Worm (Caenorhabditis elegans) whole organism, L4 larva: ENCODE measurements around the gene Y53F4B.26.

Experiments used
- D1046.2 ChIP-seq: fragments of 200-800 bp; sonication (Bioruptor generic); IDR thresholded peaks from 2 replicates; pipeline ENCODE4 v1.3.6; 2022; ENCODE audit warnings: missing genetic modification characterization, missing compliant biosample characterization
- T26A8.4 ChIP-seq: fragments of 200-800 bp; sonication (Bioruptor generic); IDR thresholded peaks from 2 replicates; pipeline ENCODE4 v1.3.6; 2022; ENCODE audit warnings: missing genetic modification characterization, missing compliant biosample characterization
- Y105C5A.15 ChIP-seq: fragments of 200-800 bp; sonication (Bioruptor generic); IDR thresholded peaks from 2 replicates; pipeline ENCODE4 v1.3.6; 2022; ENCODE audit warnings: missing genetic modification characterization, missing compliant biosample characterization
- Y48G9A.11 ChIP-seq: fragments of 200-800 bp; sonication (Bioruptor generic); IDR thresholded peaks from 2 replicates; pipeline ENCODE4 v1.3.6; 2022; ENCODE audit warnings: missing genetic modification reagents, missing genetic modification characterization, missing compliant biosample characterization
- Y75B8A.6 ChIP-seq: fragments of 200-800 bp; sonication (Bioruptor generic); IDR thresholded peaks from 2 replicates; pipeline ENCODE4 v1.3.6; 2022; ENCODE audit warnings: missing genetic modification reagents, missing genetic modification characterization, missing compliant biosample characterization
- ZK337.2 ChIP-seq: fragments of 200-800 bp; sonication (Bioruptor generic); IDR thresholded peaks from 2 replicates; pipeline ENCODE4 v1.3.6; 2022; ENCODE audit warnings: missing genetic modification reagents, missing genetic modification characterization, missing compliant biosample characterization
- arid-1 ChIP-seq: fragments of 200-800 bp; sonication (Bioruptor generic); conservative IDR thresholded peaks from 2 replicates; pipeline ENCODE4 v1.3.6; 2022; ENCODE audit warnings: missing genetic modification reagents, missing genetic modification characterization, missing compliant biosample characterization
- ceh-20 ChIP-seq: fragments of 200-800 bp; sonication (Bioruptor generic); IDR thresholded peaks from 2 replicates; pipeline ENCODE4 v1.3.6; 2022; ENCODE audit warnings: missing genetic modification reagents, missing genetic modification characterization, missing compliant biosample characterization
- ceh-32 ChIP-seq: sonication (generic microtip); optimal IDR thresholded peaks from 2 replicates; lab custom pipeline; 2016; ENCODE audit warnings: mild to moderate bottlenecking, missing genetic modification characterization, missing compliant biosample characterization; ENCODE audit not compliant: poor library complexity
- ceh-62 ChIP-seq: sonication (generic microtip); optimal IDR thresholded peaks from 2 replicates; lab custom pipeline; 2017; ENCODE audit warnings: missing biosample characterization, missing genetic modification characterization
- ces-1 ChIP-seq: fragments of 150-350 bp; sonication (generic microtip); optimal IDR thresholded peaks from 4 replicates; lab custom pipeline; 2014; ENCODE audit warnings: missing biosample characterization, missing genetic modification reagents, missing genetic modification characterization
- dmd-6 ChIP-seq: fragments of 200-800 bp; sonication (Bioruptor generic); IDR thresholded peaks from 2 replicates; pipeline ENCODE4 v1.3.6; 2022; ENCODE audit warnings: missing genetic modification reagents, missing genetic modification characterization, missing compliant biosample characterization
- dmd-9 ChIP-seq: fragments of 200-800 bp; sonication (Bioruptor generic); IDR thresholded peaks from 2 replicates; pipeline ENCODE4 v1.3.6; 2022; ENCODE audit warnings: missing genetic modification reagents, missing genetic modification characterization, missing compliant biosample characterization
- dve-1 ChIP-seq: sonication (generic microtip); optimal IDR thresholded peaks from 2 replicates; lab custom pipeline; 2017; ENCODE audit warnings: antibody characterized with exemption, mild to moderate bottlenecking, missing genetic modification characterization, missing compliant biosample characterization; ENCODE audit not compliant: insufficient read depth
- fkh-10 ChIP-seq: fragments of 150-350 bp; optimal IDR thresholded peaks from 2 replicates; lab custom pipeline; 2014; ENCODE audit warnings: missing biosample characterization, missing genetic modification reagents, missing genetic modification characterization
- fos-1 ChIP-seq: fragments of 150-350 bp; optimal IDR thresholded peaks from 2 replicates; lab custom pipeline; 2014; ENCODE audit warnings: missing biosample characterization, missing genetic modification characterization
- gei-8 ChIP-seq: fragments of 200-800 bp; sonication (Bioruptor generic); optimal IDR thresholded peaks from 2 replicates; lab custom pipeline; 2018; ENCODE audit warnings: mild to moderate bottlenecking, missing genetic modification characterization, missing compliant biosample characterization
- lin-38 ChIP-seq: fragments of 200-800 bp; sonication (Bioruptor generic); IDR thresholded peaks from 2 replicates; pipeline ENCODE4 v1.3.6; 2022; ENCODE audit warnings: missing genetic modification reagents, missing genetic modification characterization, missing compliant biosample characterization
- lir-3 ChIP-seq: sonication (generic microtip); optimal IDR thresholded peaks from 2 replicates; lab custom pipeline; 2016; ENCODE audit warnings: mild to moderate bottlenecking, missing genetic modification characterization, missing compliant biosample characterization
- lsy-2 ChIP-seq, 2 experiments: fragments of 150-350 bp in 1 of 2; sonication (generic microtip) in 1 of 2; optimal IDR thresholded peaks; 2 replicates each; lab custom pipeline; 2014 to 2017; ENCODE audit warnings: missing biosample characterization in 2 of 2, missing genetic modification characterization in 2 of 2
- madf-5 ChIP-seq, 2 experiments: fragments of 200-800 bp; sonication (Bioruptor generic); IDR thresholded peaks; 2 replicates each; pipeline ENCODE4 v1.3.6; 2022; ENCODE audit warnings: missing compliant biosample characterization in 2 of 2, missing genetic modification characterization in 2 of 2
- mdt-29 ChIP-seq: fragments of 200-800 bp; sonication (Bioruptor generic); IDR thresholded peaks from 2 replicates; pipeline ENCODE4 v1.3.6; 2022; ENCODE audit warnings: missing genetic modification reagents, missing genetic modification characterization, missing compliant biosample characterization
- mes-2 ChIP-seq: sonication (generic microtip); optimal IDR thresholded peaks from 2 replicates; lab custom pipeline; 2016; ENCODE audit warnings: missing genotype, mild to moderate bottlenecking, missing genetic modification characterization, missing compliant biosample characterization; ENCODE audit not compliant: poor library complexity, severe bottlenecking
- nhr-11 ChIP-seq: fragments of 150-350 bp; optimal IDR thresholded peaks from 2 replicates; lab custom pipeline; 2014; ENCODE audit warnings: missing biosample characterization, missing genetic modification characterization
- nhr-41 ChIP-seq: fragments of 200-800 bp; sonication (Bioruptor generic); IDR thresholded peaks from 2 replicates; pipeline ENCODE4 v1.3.6; 2022; ENCODE audit warnings: missing genetic modification reagents, missing genetic modification characterization, missing compliant biosample characterization
- nhr-42 ChIP-seq: fragments of 200-800 bp; sonication (Bioruptor generic); IDR thresholded peaks from 2 replicates; pipeline ENCODE4 v1.3.6; 2022; ENCODE audit warnings: missing genetic modification characterization, missing compliant biosample characterization
- nhr-6 ChIP-seq: fragments of 150-350 bp; optimal IDR thresholded peaks from 2 replicates; lab custom pipeline; 2014; ENCODE audit warnings: missing biosample characterization, missing genetic modification characterization
- nhr-77 ChIP-seq: fragments of 150-350 bp; optimal IDR thresholded peaks from 2 replicates; lab custom pipeline; 2014; ENCODE audit warnings: missing biosample characterization, missing genetic modification characterization
- pha-4 ChIP-seq, 2 experiments: fragments of 150-350 bp in 1 of 2; fragments of 200-800 bp in 1 of 2; sonication (Bioruptor generic) in 1 of 2; IDR thresholded peaks in 1 of 2; optimal IDR thresholded peaks in 1 of 2; 2 replicates each; pipeline versions ENCODE4 v1.3.6 to Lab custom; 2014 to 2022; ENCODE audit warnings: missing genetic modification characterization in 2 of 2, missing genetic modification reagents in 2 of 2, missing biosample characterization in 1 of 2, missing compliant biosample characterization in 1 of 2
- pqm-1 ChIP-seq: sonication (generic microtip); optimal IDR thresholded peaks from 2 replicates; lab custom pipeline; 2017; ENCODE audit warnings: missing biosample characterization, missing genetic modification characterization
- rbr-2 ChIP-seq: sonication (generic microtip); optimal IDR thresholded peaks from 2 replicates; lab custom pipeline; 2016; ENCODE audit warnings: missing genotype, missing genetic modification characterization, missing compliant biosample characterization
- set-16 ChIP-seq: fragments of 200-800 bp; sonication (Bioruptor generic); IDR thresholded peaks from 2 replicates; pipeline ENCODE4 v1.3.6; 2022; ENCODE audit warnings: missing genetic modification reagents, missing genetic modification characterization, missing compliant biosample characterization
- snpc-4 ChIP-seq: fragments of 150-350 bp; optimal IDR thresholded peaks from 2 replicates; lab custom pipeline; 2014; ENCODE audit warnings: missing biosample characterization, missing genetic modification characterization
- tag-97 ChIP-seq: fragments of 200-800 bp; sonication (Bioruptor generic); IDR thresholded peaks from 2 replicates; pipeline ENCODE4 v1.3.6; 2022; ENCODE audit warnings: missing genetic modification characterization, missing compliant biosample characterization
- tra-1 ChIP-seq: fragments of 200-800 bp; sonication (Bioruptor generic); IDR thresholded peaks from 2 replicates; pipeline ENCODE4 v1.3.6; 2022; ENCODE audit warnings: missing genetic modification reagents, missing genetic modification characterization, missing compliant biosample characterization
- zag-1 ChIP-seq: fragments of 150-350 bp; optimal IDR thresholded peaks from 2 replicates; lab custom pipeline; 2014; ENCODE audit warnings: missing biosample characterization, missing genetic modification characterization
- zip-11 ChIP-seq: fragments of 200-800 bp; sonication (Bioruptor generic); IDR thresholded peaks from 2 replicates; pipeline ENCODE4 v1.3.6; 2022; ENCODE audit warnings: missing genetic modification characterization, missing compliant biosample characterization
- ztf-11 ChIP-seq: fragments of 150-350 bp; optimal IDR thresholded peaks from 2 replicates; lab custom pipeline; 2014; ENCODE audit warnings: missing biosample characterization, missing genetic modification characterization

The Y53F4B.26 gene

DNA sequence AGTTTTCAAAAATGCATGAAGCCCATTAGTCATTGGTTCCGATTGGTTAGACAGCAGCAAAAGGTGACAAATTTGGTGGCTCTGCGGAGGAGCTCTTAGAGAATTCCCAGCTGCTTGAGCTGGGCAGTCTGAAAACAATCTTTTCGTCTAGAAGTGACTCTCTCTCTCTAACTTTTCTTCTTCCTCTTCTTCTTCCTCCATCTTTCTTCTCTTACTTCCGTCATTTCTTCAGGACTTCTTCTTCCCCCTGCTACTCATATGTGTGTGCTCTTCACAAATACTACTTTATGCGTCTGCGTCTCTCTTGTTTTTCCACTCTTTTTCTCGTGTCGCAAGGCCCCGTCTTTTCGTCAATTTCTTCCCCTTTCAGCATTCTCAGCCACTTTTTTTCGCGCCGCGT, 49.2 kb upstream of the Y53F4B.26 start (continued):
- TF ChIP-seq Y105C5A.15 (GFP tag; lab: Robert Waterston, UW): no peak
- no peak for TF ChIP-seq tra-1 (GFP tag; lab: Robert Waterston, UW)
- TF ChIP-seq dmd-9: no peak
- no peak for TF ChIP-seq ztf-11 (tag; lab: Kevin White, UChicago)
- TF ChIP-seq mdt-29 (GFP tag; lab: Robert Waterston, UW): no peak
- peak; percentile 33 for TF ChIP-seq mes-2
- TF ChIP-seq nhr-42 (GFP tag; lab: Robert Waterston, UW): 0 out of 2 replicates have a peak, but pooled peaks have one; percentile 22
- TF ChIP-seq T26A8.4 (GFP tag; lab: Robert Waterston, UW): no peak
- no peak for TF ChIP-seq gei-8
- TF ChIP-seq arid-1: no peak
- no peak for TF ChIP-seq nhr-6
- TF ChIP-seq Y48G9A.11 (GFP tag; lab: Robert Waterston, UW): no peak
- TF ChIP-seq ZK337.2 (GFP tag; lab: Robert Waterston, UW): no peak
- no peak for TF ChIP-seq zag-1 (tag; lab: Kevin White, UChicago)
- no peak for TF ChIP-seq tag-97 (GFP tag; lab: Robert Waterston, UW)
- TF ChIP-seq pqm-1 (tag; lab: Kevin White, UChicago): no peak
- TF ChIP-seq, all 104 proteins: peak for 11

DNA sequence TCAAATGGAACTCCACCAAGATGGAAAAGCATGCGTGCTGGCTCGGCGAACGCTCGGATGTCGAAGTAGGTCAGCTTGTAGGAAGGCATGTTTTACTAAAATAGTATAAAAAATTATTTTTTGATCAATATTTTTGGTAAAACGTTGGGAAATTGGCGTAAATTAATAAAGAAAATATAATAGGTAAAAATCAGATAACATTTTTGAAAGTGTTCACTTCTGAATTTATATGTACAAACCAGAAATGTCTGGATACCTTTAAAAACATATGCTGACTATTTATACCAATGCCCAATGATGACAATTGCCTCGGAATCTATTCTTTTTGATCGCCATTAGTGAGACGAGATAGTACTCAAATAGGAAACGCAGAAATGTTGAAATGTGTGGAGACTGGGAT, 44.5 kb upstream of the Y53F4B.26 start, which contains the start of gene gst-35:
TSS of gene gst-35 (minus strand) at position 101 of the 400 bp plus-strand sequence.
- TF ChIP-seq ces-1 (GFP tag; lab: Kevin White, UChicago): no peak
- TF ChIP-seq ceh-62 (tag; lab: Kevin White, UChicago): no peak
- TF ChIP-seq set-16 (GFP tag; lab: Robert Waterston, UW): no peak
- no peak for TF ChIP-seq rbr-2 (tag; lab: Kevin White, UChicago)
- TF ChIP-seq ztf-11 (tag; lab: Kevin White, UChicago): no peak
- TF ChIP-seq dmd-6 (GFP tag; lab: Robert Waterston, UW): no peak
- TF ChIP-seq fos-1: no peak
- TF ChIP-seq nhr-41: no peak
- TF ChIP-seq madf-5 (GFP tag; IDR thresholded peaks at IDR 0.05; lab: Robert Waterston, UW): no peak
- no peak for TF ChIP-seq mdt-29 (GFP tag; lab: Robert Waterston, UW)
- TF ChIP-seq fkh-10: no peak

DNA sequence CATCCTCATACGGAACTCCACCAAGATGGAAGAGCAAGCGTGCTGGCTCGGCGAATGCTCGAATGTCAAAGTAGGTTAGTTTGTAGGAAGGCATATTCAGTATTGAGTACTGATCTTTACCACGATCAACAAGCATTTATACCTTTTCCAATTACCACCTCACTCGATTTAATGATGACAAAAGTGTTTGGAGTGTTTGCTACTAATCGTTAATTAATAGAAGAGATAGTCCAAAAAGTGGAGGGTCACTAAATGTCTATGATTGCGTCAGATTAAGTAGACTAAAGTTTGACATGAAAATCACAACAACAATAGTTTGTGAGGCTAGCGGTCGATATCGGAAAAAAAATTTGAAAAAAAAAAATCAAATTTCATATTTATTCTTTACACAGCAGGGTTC, 42.4 kb upstream of the Y53F4B.26 start, which contains the start of gene gst-34:
TSS of gene gst-34 (minus strand) at position 101 of the 400 bp plus-strand sequence.
- TF ChIP-seq nhr-6 (no peak), ceh-20 (GFP tag; lab: Robert Waterston, UW) (no peak), pha-4 (GFP tag; IDR thresholded peaks at IDR 0.05; lab: Robert Waterston, UW) (no peak), pha-4 (tag; optimal IDR thresholded peaks at IDR 0.05; lab: Kevin White, UChicago) (no peak), fkh-10 (no peak), set-16 (GFP tag; lab: Robert Waterston, UW) (no peak), ceh-32 (tag; lab: Kevin White, UChicago) (no peak), lsy-2 (tag; optimal IDR thresholded peaks at IDR 0.05; lab: Kevin White, UChicago) (no peak), Y48G9A.11 (GFP tag; lab: Robert Waterston, UW) (no peak), nhr-77 (no peak)

DNA sequence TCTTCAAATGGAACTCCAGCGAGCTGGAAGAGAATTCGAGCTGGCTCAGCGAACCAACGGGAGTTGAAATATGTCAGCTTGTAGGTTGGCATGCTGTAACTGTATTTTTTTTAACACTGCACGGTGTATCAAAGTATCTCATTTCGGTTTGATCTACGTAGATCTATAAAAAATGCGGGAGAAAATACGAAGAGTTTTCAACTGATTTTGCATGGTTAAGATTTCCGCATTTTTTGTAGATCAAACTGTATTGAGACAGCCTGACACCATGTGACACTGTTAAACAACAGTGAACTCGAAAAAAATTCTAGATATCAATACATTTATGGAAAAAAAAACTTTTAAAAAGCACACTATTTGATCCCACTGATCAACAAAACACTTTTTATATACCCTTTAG, 37.7 kb upstream of the Y53F4B.26 start, which contains the start of gene gst-32:
TSS of gene gst-32 (minus strand) at position 101 of the 400 bp plus-strand sequence.
- no peak for TF ChIP-seq nhr-41
- TF ChIP-seq D1046.2: no peak
- no peak for TF ChIP-seq zip-11 (GFP tag; lab: Robert Waterston, UW)
- TF ChIP-seq fkh-10: no peak
- no peak for TF ChIP-seq lin-38 (GFP tag; lab: Robert Waterston, UW)
- TF ChIP-seq nhr-11 (tag; lab: Kevin White, UChicago): no peak
- TF ChIP-seq Y75B8A.6 (GFP tag; lab: Robert Waterston, UW): no peak
- TF ChIP-seq snpc-4 (tag; lab: Kevin White, UChicago): no peak
- TF ChIP-seq lir-3 (tag; lab: Kevin White, UChicago): no peak
- TF ChIP-seq dve-1 (tag; lab: Kevin White, UChicago): no peak
